Worm (Caenorhabditis elegans) whole organism, young adult: ENCODE results near the gene K06A9.3.
A peak's percentile ranks its signal among the peaks of the same experiment; 100 is the strongest.
"Not testable (repeated sequence)": the region's sequence is repeated elsewhere in the genome, so short reads cannot be mapped to it uniquely, and the experiment has no call there.

Experiments used
- F23B12.7 ChIP-seq: sonication (generic microtip); optimal IDR thresholded peaks from 2 replicates; lab custom pipeline; 2017; ENCODE audit warnings: missing genetic modification characterization, mild to moderate bottlenecking, missing compliant biosample characterization, antibody characterized with exemption, moderate library complexity; ENCODE audit not compliant: insufficient read depth
- F33H1.4 ChIP-seq: fragments of 200-800 bp; sonication (Bioruptor generic); IDR thresholded peaks from 2 replicates; pipeline ENCODE4 v1.3.6; 2022; ENCODE audit warnings: missing genetic modification reagents, missing genetic modification characterization, missing compliant biosample characterization
- Y95B8A.8 ChIP-seq: fragments of 200-800 bp; sonication (Bioruptor generic); IDR thresholded peaks from 2 replicates; pipeline ENCODE4 v1.3.6; 2022; ENCODE audit warnings: missing genetic modification reagents, missing genetic modification characterization, missing compliant biosample characterization
- ets-4 ChIP-seq: fragments of 200-800 bp; sonication (Bioruptor generic); optimal IDR thresholded peaks from 2 replicates; lab custom pipeline; 2018; ENCODE audit warnings: mild to moderate bottlenecking, missing genetic modification characterization, missing compliant biosample characterization
- hmg-1.2 ChIP-seq: fragments of 200-800 bp; sonication (Bioruptor generic); IDR thresholded peaks from 2 replicates; pipeline ENCODE4 v1.3.6; 2022; ENCODE audit warnings: missing genetic modification reagents, missing genetic modification characterization, missing compliant biosample characterization
- lin-26 ChIP-seq: fragments of 200-800 bp; sonication (Bioruptor generic); IDR thresholded peaks from 2 replicates; pipeline ENCODE4 v1.3.6; 2022; ENCODE audit warnings: missing genetic modification reagents, missing genetic modification characterization, missing compliant biosample characterization
- nfya-2 ChIP-seq: fragments of 200-800 bp; sonication (Bioruptor generic); IDR thresholded peaks from 2 replicates; pipeline ENCODE4 v1.3.6; 2022; ENCODE audit warnings: missing genetic modification reagents, missing genetic modification characterization, missing compliant biosample characterization
- nhr-80 ChIP-seq: sonication (generic microtip); optimal IDR thresholded peaks from 2 replicates; lab custom pipeline; 2016; ENCODE audit warnings: missing genetic modification characterization, missing compliant biosample characterization
- repo-1 ChIP-seq: sonication (generic microtip); optimal IDR thresholded peaks from 2 replicates; lab custom pipeline; 2017; ENCODE audit warnings: mild to moderate bottlenecking, missing genetic modification characterization, missing compliant biosample characterization
- snpc-4 ChIP-seq, 5 experiments: fragments of 150-350 bp in 1 of 5; sonication (generic microtip) in 4 of 5; optimal IDR thresholded peaks; 2 replicates each; lab custom pipeline; 2014 to 2018; ENCODE audit warnings: missing genetic modification characterization in 5 of 5, missing biosample characterization in 3 of 5, antibody characterized with exemption in 2 of 5, mild to moderate bottlenecking in 2 of 5, missing compliant biosample characterization in 2 of 5, missing genotype in 2 of 5, moderate library complexity in 2 of 5, missing genetic modification reagents in 1 of 5
- unc-130 ChIP-seq: sonication (generic microtip); optimal IDR thresholded peaks from 2 replicates; lab custom pipeline; 2016; ENCODE audit warnings: missing genetic modification reagents, missing genetic modification characterization, missing compliant biosample characterization
- unc-62 ChIP-seq: fragments of 150-350 bp; optimal IDR thresholded peaks from 2 replicates; lab custom pipeline; 2014; ENCODE audit warnings: missing biosample characterization, missing genetic modification reagents, missing genetic modification characterization
- zfh-2 ChIP-seq: fragments of 200-800 bp; sonication (Bioruptor generic); conservative IDR thresholded peaks from 2 replicates; pipeline ENCODE4 v1.3.6; 2022; ENCODE audit warnings: missing genetic modification reagents, missing genetic modification characterization, missing compliant biosample characterization

ce11 chrX:1548471-1548870, 13.3 kb upstream of the K06A9.3 start:
- not testable (repeated sequence) for TF ChIP-seq snpc-4 (GFP tag; optimal IDR thresholded peaks at IDR 0.05; lab: Kevin White, UChicago); snpc-4 (tag; optimal IDR thresholded peaks at IDR 0.05; lab: Kevin White, UChicago); nfya-2 (GFP tag; lab: Robert Waterston, UW); F23B12.7 (tag; lab: Kevin White, UChicago); unc-130 (GFP tag; lab: Kevin White, UChicago); hmg-1.2; F33H1.4 (GFP tag; lab: Robert Waterston, UW); ets-4 (GFP tag; lab: Kevin White, UChicago); nhr-80 (tag; lab: Kevin White, UChicago); lin-26; unc-62 (GFP tag; lab: Kevin White, UChicago); Y95B8A.8; repo-1 (tag; lab: Kevin White, UChicago)
- peak; percentile 63 for TF ChIP-seq zfh-2 (GFP tag; lab: Robert Waterston, UW)
